Worm (Caenorhabditis elegans): Measurements from ENCODE around the gene sru-26.

ce11 chrIV:12498238-12498637 lies 10.9 kb downstream of the sru-26 start, which contains the start of gene sru-19:
- TF ChIP-seq ztf-29 (GFP tag; IDR thresholded peaks at IDR 0.05) (no peak), klf-2 (GFP tag; conservative IDR thresholded peaks at IDR 0.05) (no peak), flt-1 (GFP tag; IDR thresholded peaks at IDR 0.05) (no peak), tab-1 (GFP tag; IDR thresholded peaks at IDR 0.05) (no peak)

Data from whole organism, midembryonic.